Fruit fly (Drosophila melanogaster): ENCODE data around the gene Odj.

Odj gene

dm6 chr3R:17781371-17781770 is 27.7 kb downstream of the Odj start (continued):
- peak; percentile 72 for TF ChIP-seq esg (GFP tag; conservative IDR thresholded peaks at IDR 0.05)
- TF ChIP-seq rib (GFP tag; IDR thresholded peaks at IDR 0.05): peak; percentile 77
- TF ChIP-seq Nf-YA (GFP tag; IDR thresholded peaks at IDR 0.05): peak; percentile 60; the same call in 1 of the 2 replicates
- TF ChIP-seq CG13296 (GFP tag; optimal IDR thresholded peaks at IDR 0.05): peak; percentile 80
- 0 out of 2 replicates have a peak, but pooled peaks have one; percentile 16 for TF ChIP-seq Dref (GFP tag; IDR thresholded peaks at IDR 0.05)
- TF ChIP-seq CG11247 (GFP tag; IDR thresholded peaks at IDR 0.05): peak; percentile 88
- peak; percentile 47 for TF ChIP-seq CG4707 (GFP tag; optimal IDR thresholded peaks at IDR 0.05)
- TF ChIP-seq NfI (GFP tag; optimal IDR thresholded peaks at IDR 0.05): peak; percentile 77
- TF ChIP-seq lbe (GFP tag; optimal IDR thresholded peaks at IDR 0.05): no peak
- TF ChIP-seq Bdp1 (GFP tag; optimal IDR thresholded peaks at IDR 0.05): peak; percentile 32
- TF ChIP-seq lilli (GFP tag; optimal IDR thresholded peaks at IDR 0.05): peak; percentile 76
- TF ChIP-seq ap (GFP tag; IDR thresholded peaks at IDR 0.05): peak; percentile 62
- TF ChIP-seq tgo (GFP tag; IDR thresholded peaks at IDR 0.05): peak; percentile 90
- peak; percentile 90 for TF ChIP-seq gem (tag; optimal IDR thresholded peaks at IDR 0.05)
- TF ChIP-seq CG14860 (GFP tag; IDR thresholded peaks at IDR 0.05; ENCODE audit: partially characterized antibody): no peak
- peak; percentile 84 for TF ChIP-seq Atf6 (GFP tag; IDR thresholded peaks at IDR 0.05)
- no peak for TF ChIP-seq eve (GFP tag; optimal IDR thresholded peaks at IDR 0.05)
- no peak for TF ChIP-seq dmrt11E (tag; optimal IDR thresholded peaks at IDR 0.05)
- TF ChIP-seq CG10321 (GFP tag; IDR thresholded peaks at IDR 0.05): peak; percentile 57
- TF ChIP-seq PHDP (tag; optimal IDR thresholded peaks at IDR 0.05): peak; percentile 77
- peak; percentile 68 for TF ChIP-seq CG2889 (GFP tag; IDR thresholded peaks at IDR 0.05)
- peak; percentile 54 for TF ChIP-seq CG11723 (GFP tag; optimal IDR thresholded peaks at IDR 0.05)
- no peak for TF ChIP-seq CG33557 (GFP tag; optimal IDR thresholded peaks at IDR 0.05)
- TF ChIP-seq tna (GFP tag; IDR thresholded peaks at IDR 0.05; ENCODE audit: partially characterized antibody): no peak
- TF ChIP-seq sna (GFP tag; IDR thresholded peaks at IDR 0.05; ENCODE audit: partially characterized antibody): no peak
- peak; percentile 66 for TF ChIP-seq HmgZ (tag; optimal IDR thresholded peaks at IDR 0.05)
- peak; percentile 60; the same call in 1 of the 2 replicates for TF ChIP-seq danr (GFP tag; IDR thresholded peaks at IDR 0.05)
- no peak for TF ChIP-seq CG8478 (optimal IDR thresholded peaks at IDR 0.05)
- no peak for TF ChIP-seq amos (GFP tag; IDR thresholded peaks at IDR 0.05; ENCODE audit: partially characterized antibody)
- TF ChIP-seq CG9817 (tag; optimal IDR thresholded peaks at IDR 0.05): peak; percentile 92
- no peak for TF ChIP-seq CG2202 (tag; optimal IDR thresholded peaks at IDR 0.05)
- TF ChIP-seq CG11504 (tag; optimal IDR thresholded peaks at IDR 0.05): peak; percentile 78
- peak; percentile 62 for TF ChIP-seq Myb (GFP tag; optimal IDR thresholded peaks at IDR 0.05)
- peak; percentile 89 for TF ChIP-seq nmo (GFP tag; optimal IDR thresholded peaks at IDR 0.05)
- peak; percentile 50 for TF ChIP-seq CG12104 (GFP tag; optimal IDR thresholded peaks at IDR 0.05)
- TF ChIP-seq CG1024 (GFP tag; IDR thresholded peaks at IDR 0.05): peak; percentile 66
- peak; percentile 78 for TF ChIP-seq CG7357 (GFP tag; IDR thresholded peaks at IDR 0.05)
- TF ChIP-seq croc (GFP tag; conservative IDR thresholded peaks at IDR 0.05): peak; percentile 78
- no peak for TF ChIP-seq CG4282 (GFP tag; optimal IDR thresholded peaks at IDR 0.05)
- peak; percentile 40 for TF ChIP-seq CG8089 (GFP tag; optimal IDR thresholded peaks at IDR 0.05)
- no peak for TF ChIP-seq tll (GFP tag; optimal IDR thresholded peaks at IDR 0.05)
- TF ChIP-seq CG16863 (GFP tag; optimal IDR thresholded peaks at IDR 0.05): peak; percentile 69
- TF ChIP-seq CG7839 (tag; optimal IDR thresholded peaks at IDR 0.05): peak; percentile 90
- TF ChIP-seq CG15011 (GFP tag; optimal IDR thresholded peaks at IDR 0.05): peak; percentile 43
- peak; percentile 53 for TF ChIP-seq CG1529 (GFP tag; optimal IDR thresholded peaks at IDR 0.05)
- peak; percentile 4 for TF ChIP-seq CG4617 (GFP tag; optimal IDR thresholded peaks at IDR 0.05; ENCODE audit: borderline replicate concordance)
- no peak for TF ChIP-seq CG7963 (GFP tag; IDR thresholded peaks at IDR 0.05; ENCODE audit: partially characterized antibody)
- TF ChIP-seq Eip74EF (GFP tag; optimal IDR thresholded peaks at IDR 0.05): peak in 1 of 2 experiments; percentile 82
- peak; percentile 59 for TF ChIP-seq slp2 (GFP tag; optimal IDR thresholded peaks at IDR 0.05)
- peak; percentile 79 for TF ChIP-seq nerfin-1 (tag; optimal IDR thresholded peaks at IDR 0.05)
